Fruit fly (Drosophila melanogaster) whole organism, wandering third instar larva: ENCODE results near the gene Papss.
A peak's percentile ranks its signal among the peaks of the same experiment; 100 is the strongest.

ENCODE experiments used
- Dfd ChIP-seq: fragments of >200 bp; optimal IDR thresholded peaks from 2 replicates; lab custom pipeline; 2017; ENCODE audit warnings: missing biosample characterization, missing genetic modification characterization
- HLH106 ChIP-seq: fragments of 200-800 bp; optimal IDR thresholded peaks from 3 replicates; lab custom pipeline; 2019; ENCODE audit warnings: missing biosample characterization, mild to moderate bottlenecking, missing genetic modification characterization, moderate library complexity
- Hr78 ChIP-seq: fragments of >200 bp; optimal IDR thresholded peaks from 2 replicates; lab custom pipeline; 2017; ENCODE audit warnings: missing biosample characterization, missing genetic modification characterization
- fru ChIP-seq: fragments of 200-800 bp; sonication (Bioruptor generic); optimal IDR thresholded peaks from 3 replicates; lab custom pipeline; 2016; ENCODE audit warnings: missing biosample characterization, mild to moderate bottlenecking, missing genetic modification characterization
- pan ChIP-seq: fragments of >200 bp; optimal IDR thresholded peaks from 2 replicates; lab custom pipeline; 2017
- psq ChIP-seq: fragments of 200-800 bp; sonication (Bioruptor generic); optimal IDR thresholded peaks from 3 replicates; lab custom pipeline; 2017; ENCODE audit warnings: missing biosample characterization, mild to moderate bottlenecking, missing genetic modification characterization, moderate library complexity
- sage ChIP-seq: fragments of 200-800 bp; sonication (Bioruptor generic); optimal IDR thresholded peaks from 2 replicates; lab custom pipeline; 2016; ENCODE audit warnings: missing biosample characterization, mild to moderate bottlenecking, missing genetic modification characterization
- usp ChIP-seq: fragments of >200 bp; optimal IDR thresholded peaks from 2 replicates; lab custom pipeline; 2017; ENCODE audit warnings: missing biosample characterization, missing genetic modification characterization

DNA sequence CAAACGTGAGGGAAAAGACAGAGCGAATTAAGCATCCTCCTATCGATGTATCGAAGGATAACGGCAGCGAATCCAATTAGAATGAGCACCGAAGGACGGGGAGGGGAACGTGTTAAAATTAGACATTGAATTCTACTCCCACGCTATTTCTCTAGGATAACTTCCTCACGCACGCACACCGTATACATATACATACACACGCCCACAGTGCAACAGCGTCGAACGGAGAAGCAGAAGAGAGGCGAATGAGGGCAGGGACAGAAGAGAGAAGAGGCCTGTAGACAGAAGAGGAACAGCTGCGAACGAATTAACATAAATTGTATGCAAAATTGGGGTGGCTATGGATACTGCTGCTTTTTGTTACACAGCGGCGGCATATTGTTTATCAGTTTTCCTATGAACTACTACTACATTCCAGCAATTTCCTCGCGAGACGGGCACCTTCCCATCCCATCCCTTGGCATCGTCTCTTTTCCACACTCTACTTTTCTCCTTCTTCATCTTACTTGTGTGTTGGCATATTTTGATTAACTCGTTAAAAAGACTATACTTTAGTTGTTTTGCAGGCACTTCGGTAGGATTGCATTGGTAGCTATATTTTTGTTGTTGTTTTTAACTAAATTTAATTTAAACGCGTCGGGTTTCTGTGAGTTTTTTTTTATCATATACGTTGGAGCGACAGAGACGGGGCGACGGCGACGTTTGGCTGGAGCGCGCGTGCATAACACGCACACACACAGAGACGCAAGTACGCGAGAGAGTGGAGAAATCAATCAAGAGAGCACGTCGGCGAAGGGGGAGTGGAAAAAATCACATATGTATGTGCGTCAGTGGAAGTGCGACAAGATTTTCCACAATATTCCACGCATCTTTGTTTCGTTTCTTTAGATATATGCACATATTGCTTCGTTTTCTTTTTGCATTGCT, 63.4 kb downstream of the Papss start:
- TF ChIP-seq sage (GFP tag; lab: Kevin White, UChicago) (no peak), HLH106 (tag; lab: Kevin White, UChicago) (no peak), Hr78 (GFP tag; lab: Kevin White, UChicago) (no peak), pan (lab: Kevin White, UChicago) (no peak), usp (GFP tag; lab: Kevin White, UChicago) (no peak), Dfd (GFP tag; lab: Kevin White, UChicago) (no peak), psq (peak; percentile 11), fru (GFP tag; lab: Kevin White, UChicago) (peak; percentile 17)
